1 fruit fly cellular context compared by ENCODE assay signal in the genomic region with DNA sequence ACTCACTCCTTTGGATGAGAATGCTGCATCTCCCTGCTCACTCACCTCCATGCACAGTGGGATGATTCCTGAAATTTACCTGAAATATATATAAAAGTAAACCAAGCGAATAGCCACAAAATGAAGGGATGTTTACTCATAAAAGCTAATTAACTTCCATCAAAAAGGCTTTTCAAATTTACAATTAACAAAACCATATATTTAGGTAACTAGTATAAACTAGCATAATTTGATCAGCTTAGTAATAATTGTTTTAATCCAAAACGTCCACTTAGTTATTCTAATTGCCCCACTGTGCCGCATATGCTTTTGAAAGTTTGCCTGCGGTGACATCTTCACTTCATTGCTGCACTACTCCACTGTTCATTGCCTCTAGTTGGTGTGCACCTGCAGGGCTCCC.
TF ChIP-seq lines count a peak whose summit lies in the region.

No protein-coding gene starts in this region.

TF ChIP-seq in whole organism, embryonic, 481 proteins besides CTCF, POLR2A, EP300 and RAD21 (continued from another document):
- TF ChIP-seq CG17802 (tag; optimal IDR thresholded peaks at IDR 0.05; lab: Kevin White, UChicago) (peak; percentile 43), CG6683 (GFP tag; optimal IDR thresholded peaks at IDR 0.05; lab: Kevin White, UChicago) (peak; percentile 26), Drgx (GFP tag; IDR thresholded peaks at IDR 0.05; lab: Robert Waterston, UW) (peak; percentile 79), CG9609 (GFP tag; optimal IDR thresholded peaks at IDR 0.05; lab: Kevin White, UChicago) (peak; percentile 36), CG6813 (GFP tag; optimal IDR thresholded peaks at IDR 0.05; lab: Kevin White, UChicago) (peak; percentile 59), H15 (GFP tag; IDR thresholded peaks at IDR 0.05; lab: Robert Waterston, UW) (peak; percentile 69; the same call in 2 of the 3 replicates), otp (GFP tag; IDR thresholded peaks at IDR 0.05; lab: Robert Waterston, UW) (peak; percentile 72; the same call in 2 of the 3 replicates), dysf (GFP tag; IDR thresholded peaks at IDR 0.05; lab: Robert Waterston, UW) (peak; percentile 71), knrl (GFP tag; IDR thresholded peaks at IDR 0.05; lab: Robert Waterston, UW; ENCODE audit: partially characterized antibody) (0 out of 3 replicates have a peak, but pooled peaks have one; percentile 20), CG17361 (GFP tag; IDR thresholded peaks at IDR 0.05; lab: Robert Waterston, UW) (peak; percentile 92), CG1233 (GFP tag; optimal IDR thresholded peaks at IDR 0.05; lab: Kevin White, UChicago) (peak; percentile 67), gcm (GFP tag; optimal IDR thresholded peaks at IDR 0.05; lab: Kevin White, UChicago) (peak; percentile 66), grn (GFP tag; optimal IDR thresholded peaks at IDR 0.05; lab: Kevin White, UChicago) (no peak), gce (GFP tag; IDR thresholded peaks at IDR 0.05; lab: Robert Waterston, UW) (peak; percentile 52; the same call in 1 of the 3 replicates), CG1602 (GFP tag; optimal IDR thresholded peaks at IDR 0.05; lab: Kevin White, UChicago) (peak; percentile 72), sqz (GFP tag; optimal IDR thresholded peaks at IDR 0.05; lab: Kevin White, UChicago) (peak; percentile 20), CG17385 (GFP tag; optimal IDR thresholded peaks at IDR 0.05; lab: Kevin White, UChicago) (peak; percentile 60), tgo (GFP tag; IDR thresholded peaks at IDR 0.05; lab: Robert Waterston, UW) (peak; percentile 34; the same call in 2 of the 3 replicates), phol (tag; optimal IDR thresholded peaks at IDR 0.05; lab: Kevin White, UChicago) (peak; percentile 91), CG4854 (GFP tag; optimal IDR thresholded peaks at IDR 0.05; lab: Kevin White, UChicago) (peak; percentile 33), zf30C (GFP tag; optimal IDR thresholded peaks at IDR 0.05; lab: Kevin White, UChicago) (no peak), eve (GFP tag; optimal IDR thresholded peaks at IDR 0.05; lab: Kevin White, UChicago) (no peak)
